Worm (Caenorhabditis elegans): ENCODE data around the gene ugt-16.

ugt-16 gene

DNA sequence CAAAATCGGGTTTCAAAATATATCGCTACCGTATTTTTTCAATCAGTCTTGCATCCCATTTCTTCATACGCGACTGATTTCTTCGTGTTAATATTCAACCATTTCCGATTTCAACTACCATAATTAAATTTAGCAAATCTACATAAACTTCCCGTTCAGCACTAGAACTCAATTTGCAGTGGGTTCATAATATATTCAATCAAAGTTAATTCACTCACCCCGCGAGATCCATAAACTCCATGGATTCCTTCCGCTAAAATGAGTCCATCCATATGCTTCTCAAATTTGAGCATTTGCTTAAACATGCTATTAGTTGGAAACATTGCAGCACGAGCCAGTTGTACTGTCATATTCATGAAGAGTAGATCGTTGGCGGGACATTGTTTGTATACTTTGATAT is 6.3 kb upstream of the ugt-16 start:
- TF ChIP-seq Y67H2A.10 (GFP tag; conservative IDR thresholded peaks at IDR 0.05) (no peak), F10E7.11 (tag; optimal IDR thresholded peaks at IDR 0.05) (no peak), lag-1 (GFP tag; IDR thresholded peaks at IDR 0.05) (no peak), ZK185.1 (tag; optimal IDR thresholded peaks at IDR 0.05; ENCODE audit: poor library complexity, severe bottlenecking) (no peak), hrde-1 (tag; optimal IDR thresholded peaks at IDR 0.05; ENCODE audit: borderline replicate concordance) (no peak), hsf-1 (GFP tag; IDR thresholded peaks at IDR 0.05) (no peak), F57A8.1 (GFP tag; optimal IDR thresholded peaks at IDR 0.05) (no peak), lin-35 (GFP tag; optimal IDR thresholded peaks at IDR 0.05) (no peak), attf-3 (GFP tag; conservative IDR thresholded peaks at IDR 0.05) (no peak), egl-18 (GFP tag; IDR thresholded peaks at IDR 0.05) (no peak), hlh-26 (GFP tag; conservative IDR thresholded peaks at IDR 0.05) (no peak), B0019.2 (GFP tag; conservative IDR thresholded peaks at IDR 0.05) (no peak), chd-7 (tag; optimal IDR thresholded peaks at IDR 0.05) (no peak), sdz-38 (tag; optimal IDR thresholded peaks at IDR 0.05) (no peak), mxl-1 (tag; optimal IDR thresholded peaks at IDR 0.05) (no peak), unc-130 (GFP tag; optimal IDR thresholded peaks at IDR 0.05) (no peak), egrh-3 (GFP tag; IDR thresholded peaks at IDR 0.05) (no peak), let-526 (GFP tag; IDR thresholded peaks at IDR 0.05) (no peak)

DNA sequence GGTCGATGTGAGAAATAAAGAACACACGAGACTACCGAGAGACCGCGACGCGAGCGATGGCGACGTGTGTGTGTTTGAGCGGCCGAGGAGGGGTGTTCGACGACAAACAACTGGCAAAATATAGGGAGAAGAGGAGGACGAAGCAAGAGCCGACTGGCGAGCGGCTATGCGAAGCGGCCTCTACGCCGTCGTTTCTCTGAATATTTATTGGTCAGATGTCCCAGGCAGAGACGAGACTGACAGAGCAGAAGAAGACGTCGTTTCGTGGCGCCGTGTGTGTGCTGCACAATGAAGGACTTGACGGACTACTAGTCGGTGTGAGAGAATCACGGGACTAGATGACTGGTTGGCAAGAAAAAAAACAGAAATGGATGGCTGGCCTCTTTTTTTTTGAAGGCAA is 5.7 kb upstream of the ugt-16 start:
- TF ChIP-seq madf-8 (GFP tag; conservative IDR thresholded peaks at IDR 0.05) (no peak), ceh-27 (GFP tag; optimal IDR thresholded peaks at IDR 0.05) (no peak), him-1 (tag; optimal IDR thresholded peaks at IDR 0.05) (no peak), ceh-58 (GFP tag; IDR thresholded peaks at IDR 0.05) (no peak), die-1 (tag; optimal IDR thresholded peaks at IDR 0.05) (no peak), egl-18 (GFP tag; IDR thresholded peaks at IDR 0.05) (no peak), snpc-3.4 (tag; optimal IDR thresholded peaks at IDR 0.05) (no peak), athp-1 (tag; optimal IDR thresholded peaks at IDR 0.05) (no peak), F33H1.4 (GFP tag; IDR thresholded peaks at IDR 0.05) (no peak), hlh-12 (tag; optimal IDR thresholded peaks at IDR 0.05) (no peak), ztf-25 (GFP tag; IDR thresholded peaks at IDR 0.05) (no peak), ztf-28 (GFP tag; IDR thresholded peaks at IDR 0.05) (no peak), snpc-1.1 (tag; optimal IDR thresholded peaks at IDR 0.05; ENCODE audit: insufficient read depth) (no peak), chd-7 (tag; optimal IDR thresholded peaks at IDR 0.05) (no peak), sea-2 (GFP tag; IDR thresholded peaks at IDR 0.05) (no peak), ztf-18 (tag; optimal IDR thresholded peaks at IDR 0.05) (peak; percentile 4), hmg-1.2 (GFP tag; IDR thresholded peaks at IDR 0.05) (no peak), madf-10 (tag; optimal IDR thresholded peaks at IDR 0.05) (peak; percentile 71), snpc-1.3 (tag; optimal IDR thresholded peaks at IDR 0.05; ENCODE audit: insufficient read depth) (no peak), attf-6 (GFP tag; IDR thresholded peaks at IDR 0.05) (no peak), mxl-1 (tag; optimal IDR thresholded peaks at IDR 0.05) (no peak), efl-1 (GFP tag; optimal IDR thresholded peaks at IDR 0.05) (no peak), unc-130 (GFP tag; optimal IDR thresholded peaks at IDR 0.05) (no peak), K12H6.12 (tag; optimal IDR thresholded peaks at IDR 0.05) (peak; percentile 64), Y53F4B.3 (GFP tag; IDR thresholded peaks at IDR 0.05) (no peak), lin-35 (GFP tag; optimal IDR thresholded peaks at IDR 0.05) (no peak), lin-26 (GFP tag; IDR thresholded peaks at IDR 0.05) (no peak), pbrm-1 (GFP tag; IDR thresholded peaks at IDR 0.05) (peak; percentile 57; the same call in 1 of the 2 replicates), tbx-9 (tag; optimal IDR thresholded peaks at IDR 0.05; ENCODE audit: borderline replicate concordance) (no peak), zfh-2 (GFP tag; conservative IDR thresholded peaks at IDR 0.05) (no peak), repo-1 (tag; optimal IDR thresholded peaks at IDR 0.05) (no peak), nhr-120 (GFP tag; IDR thresholded peaks at IDR 0.05) (no peak), F23B12.7 (tag; optimal IDR thresholded peaks at IDR 0.05; ENCODE audit: insufficient read depth) (no peak), somi-1 (GFP tag; optimal IDR thresholded peaks at IDR 0.05) (no peak), ceh-79 (tag; optimal IDR thresholded peaks at IDR 0.05) (no peak)
